Fruit fly (Drosophila melanogaster) whole organism, embryonic: Measurements from ENCODE around the gene CG17224.

Experiments used
- Aef1 ChIP-seq: fragments of 200-800 bp; sonication (Bioruptor generic); IDR thresholded peaks from 3 replicates; pipeline ENCODE4 v1.3.6; 2022; ENCODE audit warnings: missing biosample characterization, missing genetic modification characterization
- BtbVII ChIP-seq: fragments of 200-800 bp; sonication (Bioruptor generic); optimal IDR thresholded peaks from 3 replicates; lab custom pipeline; 2017; ENCODE audit warnings: missing biosample characterization, mild to moderate bottlenecking, missing genetic modification characterization
- CG12104 ChIP-seq: fragments of 200-800 bp; sonication (Bioruptor generic); optimal IDR thresholded peaks from 3 replicates; lab custom pipeline; 2016; ENCODE audit warnings: missing biosample characterization, missing genetic modification characterization
- CG12659 ChIP-seq: fragments of 200-800 bp; sonication (Bioruptor generic); optimal IDR thresholded peaks from 3 replicates; lab custom pipeline; 2017; ENCODE audit warnings: mild to moderate bottlenecking, missing biosample characterization, missing genetic modification reagents, missing genetic modification characterization
- CG13424 ChIP-seq: fragments of 200-800 bp; sonication (Bioruptor generic); optimal IDR thresholded peaks from 2 replicates; lab custom pipeline; 2019; ENCODE audit warnings: missing biosample characterization, mild to moderate bottlenecking, missing genetic modification characterization, moderate library complexity
- CG15479 ChIP-seq: fragments of 200-800 bp; sonication (Bioruptor generic); optimal IDR thresholded peaks from 3 replicates; lab custom pipeline; 2019; ENCODE audit warnings: missing biosample characterization, mild to moderate bottlenecking, missing genetic modification characterization, moderate library complexity
- CG15514 ChIP-seq: fragments of 200-800 bp; sonication (Bioruptor generic); optimal IDR thresholded peaks from 3 replicates; lab custom pipeline; 2017; ENCODE audit warnings: missing biosample characterization, missing genetic modification characterization, mild to moderate bottlenecking, moderate library complexity, missing genetic modification reagents
- CG17612 ChIP-seq: fragments of 200-800 bp; sonication (Bioruptor generic); IDR thresholded peaks from 2 replicates; pipeline ENCODE4 v1.3.6; 2022; ENCODE audit warnings: missing biosample characterization, missing genetic modification characterization
- CG18599 ChIP-seq: fragments of 200-800 bp; sonication (Bioruptor generic); optimal IDR thresholded peaks from 3 replicates; lab custom pipeline; 2017; ENCODE audit warnings: missing biosample characterization, missing genetic modification characterization, mild to moderate bottlenecking, moderate library complexity, missing genetic modification reagents
- CG2712 ChIP-seq: fragments of 200-800 bp; optimal IDR thresholded peaks from 3 replicates; lab custom pipeline; 2019; ENCODE audit warnings: missing biosample characterization, mild to moderate bottlenecking, missing genetic modification characterization, moderate library complexity
- CG3838 ChIP-seq: fragments of 200-800 bp; sonication (Bioruptor generic); optimal IDR thresholded peaks from 3 replicates; lab custom pipeline; 2016; ENCODE audit warnings: missing biosample characterization, missing genetic modification characterization
- CG43689 ChIP-seq: fragments of 200-800 bp; sonication (Bioruptor generic); IDR thresholded peaks from 2 replicates; pipeline ENCODE4 v1.3.6; 2022; ENCODE audit warnings: missing biosample characterization, missing genetic modification characterization
- CG4707 ChIP-seq: fragments of 200-800 bp; sonication (Bioruptor generic); optimal IDR thresholded peaks from 2 replicates; lab custom pipeline; 2018; ENCODE audit warnings: missing biosample characterization, mild to moderate bottlenecking, missing genetic modification characterization, moderate library complexity
- CG5953 ChIP-seq: fragments of 200-800 bp; sonication (Bioruptor generic); IDR thresholded peaks from 2 replicates; pipeline ENCODE4 v1.3.6; 2022; ENCODE audit warnings: missing biosample characterization, missing genetic modification characterization
- CG7928 ChIP-seq: fragments of 200-800 bp; sonication (Bioruptor generic); optimal IDR thresholded peaks from 2 replicates; lab custom pipeline; 2017; ENCODE audit warnings: missing biosample characterization, mild to moderate bottlenecking, missing genetic modification characterization
- CG9437 ChIP-seq: fragments of 200-800 bp; sonication (Bioruptor generic); optimal IDR thresholded peaks from 2 replicates; lab custom pipeline; 2018; ENCODE audit warnings: missing biosample characterization, mild to moderate bottlenecking, missing genetic modification characterization
- CG9817 ChIP-seq: fragments of 200-800 bp; sonication (Bioruptor generic); optimal IDR thresholded peaks from 2 replicates; lab custom pipeline; 2018; ENCODE audit warnings: missing biosample characterization, mild to moderate bottlenecking, missing genetic modification characterization, moderate library complexity
- Dip3 ChIP-seq: fragments of 200-800 bp; sonication (Bioruptor generic); optimal IDR thresholded peaks from 3 replicates; lab custom pipeline; 2016; ENCODE audit warnings: missing biosample characterization, missing genetic modification characterization
- H15 ChIP-seq: fragments of 200-800 bp; sonication (Bioruptor generic); IDR thresholded peaks from 3 replicates; pipeline ENCODE4 v1.3.6; 2022; ENCODE audit warnings: missing biosample characterization, missing genetic modification characterization
- Hmx ChIP-seq: fragments of 200-800 bp; sonication (Bioruptor generic); optimal IDR thresholded peaks from 2 replicates; lab custom pipeline; 2016; ENCODE audit warnings: missing biosample characterization, missing genetic modification characterization
- MBD-R2 ChIP-seq: fragments of 200-800 bp; sonication (Bioruptor generic); IDR thresholded peaks from 2 replicates; pipeline ENCODE4 v1.3.6; 2022; ENCODE audit warnings: missing biosample characterization, missing genetic modification characterization
- NC2α ChIP-seq: fragments of 200-800 bp; sonication (Bioruptor generic); optimal IDR thresholded peaks from 2 replicates; lab custom pipeline; 2016; ENCODE audit warnings: missing biosample characterization, missing genetic modification characterization
- NK7.1 ChIP-seq: fragments of 200-800 bp; sonication (Bioruptor generic); optimal IDR thresholded peaks from 3 replicates; lab custom pipeline; 2016; ENCODE audit warnings: missing biosample characterization, missing genetic modification characterization
- Nf-YB ChIP-seq: fragments of 200-800 bp; sonication (Bioruptor generic); optimal IDR thresholded peaks from 3 replicates; lab custom pipeline; 2019; ENCODE audit warnings: missing biosample characterization, mild to moderate bottlenecking, missing genetic modification characterization, moderate library complexity
- Nf-YC ChIP-seq: fragments of 200-800 bp; optimal IDR thresholded peaks from 3 replicates; lab custom pipeline; 2019; ENCODE audit warnings: missing biosample characterization, mild to moderate bottlenecking, missing genetic modification characterization, moderate library complexity
- Side ChIP-seq: fragments of 200-800 bp; sonication (Bioruptor generic); optimal IDR thresholded peaks from 2 replicates; lab custom pipeline; 2016; ENCODE audit warnings: missing biosample characterization, missing genetic modification characterization
- Sin3A ChIP-seq: fragments of >200 bp; optimal IDR thresholded peaks from 2 replicates; lab custom pipeline; 2018
- Taf1 ChIP-seq: fragments of 200-800 bp; sonication (Bioruptor generic); IDR thresholded peaks from 2 replicates; pipeline ENCODE4 v1.3.6; 2022; ENCODE audit warnings: missing biosample characterization, missing genetic modification characterization
- Trl ChIP-seq, 3 experiments: fragments of >200 bp in 2 of 3; fragments of 200-800 bp in 1 of 3; sonication (Bioruptor generic) in 1 of 3; optimal IDR thresholded peaks; 2 replicates in 1 of 3; 3 replicates in 2 of 3; lab custom pipeline; 2016 to 2017; ENCODE audit warnings: missing biosample characterization in 1 of 3, missing genetic modification characterization in 1 of 3
- al ChIP-seq: fragments of 200-800 bp; sonication (Bioruptor generic); IDR thresholded peaks from 2 replicates; pipeline ENCODE4 v1.3.6; 2022; ENCODE audit warnings: missing biosample characterization, missing genetic modification characterization
- dm ChIP-seq: fragments of 200-800 bp; sonication (Bioruptor generic); optimal IDR thresholded peaks from 3 replicates; lab custom pipeline; 2016; ENCODE audit warnings: missing biosample characterization, missing genetic modification characterization
- dpn ChIP-seq, 2 experiments: fragments of 200-800 bp; sonication (Bioruptor generic); optimal IDR thresholded peaks; 3 replicates each; lab custom pipeline; 2016; ENCODE audit warnings: missing biosample characterization in 2 of 2, missing genetic modification characterization in 2 of 2
- fd96Cb ChIP-seq: fragments of 200-800 bp; sonication (Bioruptor generic); optimal IDR thresholded peaks from 2 replicates; lab custom pipeline; 2018; ENCODE audit warnings: missing biosample characterization, mild to moderate bottlenecking, missing genetic modification characterization, moderate library complexity
- kni ChIP-seq: fragments of 200-800 bp; sonication (Bioruptor generic); optimal IDR thresholded peaks from 3 replicates; lab custom pipeline; 2017; ENCODE audit warnings: mild to moderate bottlenecking, missing biosample characterization, missing genetic modification reagents, missing genetic modification characterization
- nmo ChIP-seq: fragments of 200-800 bp; sonication (Bioruptor generic); optimal IDR thresholded peaks from 2 replicates; lab custom pipeline; 2018; ENCODE audit warnings: missing biosample characterization, mild to moderate bottlenecking, missing genetic modification characterization, moderate library complexity
- p53 ChIP-seq: fragments of 200-800 bp; sonication (Bioruptor generic); optimal IDR thresholded peaks from 2 replicates; lab custom pipeline; 2016; ENCODE audit warnings: missing biosample characterization, missing genetic modification characterization
- pzg ChIP-seq: fragments of 200-800 bp; sonication (Bioruptor generic); optimal IDR thresholded peaks from 3 replicates; lab custom pipeline; 2018; ENCODE audit warnings: missing biosample characterization, mild to moderate bottlenecking, missing genetic modification characterization, moderate library complexity
- sens ChIP-seq: fragments of 200-800 bp; sonication (Bioruptor generic); peaks from one replicate; lab custom pipeline; 2016; ENCODE audit warnings: missing biosample characterization, missing genetic modification characterization
- slbo ChIP-seq: fragments of 200-800 bp; sonication (Bioruptor generic); IDR thresholded peaks from 2 replicates; pipeline ENCODE4 v1.3.6; 2022; ENCODE audit warnings: missing biosample characterization, missing genetic modification characterization
- slou ChIP-seq: fragments of 200-800 bp; sonication (Bioruptor generic); optimal IDR thresholded peaks from 3 replicates; lab custom pipeline; 2016; ENCODE audit warnings: missing biosample characterization, missing genetic modification characterization
- sna ChIP-seq: fragments of 200-800 bp; sonication (Bioruptor generic); IDR thresholded peaks from 2 replicates; pipeline ENCODE4 v1.3.6; 2022; ENCODE audit warnings: missing biosample characterization, missing genetic modification characterization; ENCODE audit not compliant: partially characterized antibody
- sqz ChIP-seq: fragments of 200-800 bp; sonication (Bioruptor generic); optimal IDR thresholded peaks from 3 replicates; lab custom pipeline; 2018; ENCODE audit warnings: missing biosample characterization, mild to moderate bottlenecking, missing genetic modification characterization
- sug ChIP-seq: fragments of 200-800 bp; optimal IDR thresholded peaks from 2 replicates; lab custom pipeline; 2019; ENCODE audit warnings: missing biosample characterization, mild to moderate bottlenecking, missing genetic modification characterization, moderate library complexity
- tap ChIP-seq: fragments of 200-800 bp; optimal IDR thresholded peaks from 3 replicates; lab custom pipeline; 2019; ENCODE audit warnings: missing biosample characterization, mild to moderate bottlenecking, missing genetic modification characterization, moderate library complexity
- trem ChIP-seq: fragments of 200-800 bp; optimal IDR thresholded peaks from 3 replicates; lab custom pipeline; 2019; ENCODE audit warnings: missing biosample characterization, mild to moderate bottlenecking, missing genetic modification characterization, moderate library complexity
- vfl ChIP-seq: fragments of 200-800 bp; sonication (Bioruptor generic); optimal IDR thresholded peaks from 2 replicates; lab custom pipeline; 2016; ENCODE audit warnings: missing biosample characterization, missing genetic modification characterization
- wek ChIP-seq: fragments of 200-800 bp; sonication (Bioruptor generic); optimal IDR thresholded peaks from 3 replicates; lab custom pipeline; 2018; ENCODE audit warnings: missing biosample characterization, mild to moderate bottlenecking, missing genetic modification characterization, moderate library complexity
- zen2 ChIP-seq: fragments of 200-800 bp; sonication (Bioruptor generic); IDR thresholded peaks from 3 replicates; pipeline ENCODE4 v1.3.6; 2022; ENCODE audit warnings: missing biosample characterization, missing genetic modification characterization; ENCODE audit not compliant: partially characterized antibody
- zfh1 ChIP-seq: fragments of 200-800 bp; sonication (Bioruptor generic); IDR thresholded peaks from 3 replicates; pipeline ENCODE4 v1.3.6; 2022; ENCODE audit warnings: missing biosample characterization, missing genetic modification characterization

CG17224 gene

DNA sequence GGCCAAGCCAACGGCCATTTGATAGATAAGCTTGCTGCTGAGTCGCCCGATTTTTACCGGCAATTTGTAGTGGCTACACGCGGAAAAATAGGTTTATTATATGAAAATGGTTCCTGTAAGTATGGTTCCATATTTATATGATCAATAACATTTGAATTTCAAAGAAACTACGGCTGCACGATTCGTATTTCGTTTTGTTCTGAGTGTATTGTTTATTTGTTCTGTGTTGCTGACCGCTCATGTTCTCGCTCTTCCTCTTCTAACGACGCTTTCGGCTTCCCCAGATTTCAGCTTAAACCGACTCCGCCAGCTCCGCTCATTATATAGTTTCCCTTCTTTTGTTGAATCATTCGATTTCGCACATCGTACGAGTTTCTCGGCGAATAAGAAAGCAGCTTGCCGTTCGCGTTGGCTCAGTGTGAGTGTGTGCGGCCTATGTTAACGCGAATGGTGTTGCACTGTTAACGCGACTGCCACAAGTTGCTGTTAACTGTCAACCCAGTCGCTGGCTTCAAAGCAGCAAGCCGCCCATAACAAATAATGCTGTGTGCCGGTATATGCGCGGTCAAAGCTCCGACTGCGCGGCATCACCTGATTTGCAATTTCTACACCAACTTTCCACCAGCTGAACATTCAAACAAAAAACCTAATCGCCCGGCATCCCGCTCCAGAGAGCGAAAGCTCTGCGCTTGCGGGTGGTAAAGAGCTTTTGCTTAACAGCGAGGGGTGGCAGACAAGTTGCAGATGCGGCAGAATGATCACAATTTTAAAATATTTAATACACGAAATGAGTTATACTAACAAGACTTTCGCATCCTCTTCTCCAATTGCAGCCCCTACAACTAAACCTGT is 40.9 kb upstream of the CG17224 start (continued):
- TF ChIP-seq zen2 (GFP tag; lab: Robert Waterston, UW) (no peak), sug (tag; lab: Kevin White, UChicago) (peak; percentile 61), Side (no peak), CG5953 (no peak), CG4707 (GFP tag; lab: Kevin White, UChicago) (no peak), zfh1 (peak; percentile 44; the same call in 1 of the 3 replicates), tap (tag; lab: Kevin White, UChicago) (no peak), Trl (optimal IDR thresholded peaks at IDR 0.05; lab: Kevin White, UChicago) (peak; percentile 27 to 32), Trl (GFP tag; optimal IDR thresholded peaks at IDR 0.05; lab: Kevin White, UChicago) (no peak), CG18599 (GFP tag; lab: Kevin White, UChicago) (peak; percentile 51), kni (GFP tag; lab: Kevin White, UChicago) (no peak), sna (GFP tag; lab: Robert Waterston, UW) (no peak), Taf1 (GFP tag; lab: Robert Waterston, UW) (peak; percentile 50), al (peak; percentile 58), slbo (GFP tag; lab: Robert Waterston, UW) (peak; percentile 76), slou (GFP tag; lab: Kevin White, UChicago) (no peak), CG12659 (GFP tag; lab: Kevin White, UChicago) (peak; percentile 45), CG3838 (no peak), CG2712 (no peak), CG9437 (GFP tag; lab: Kevin White, UChicago) (peak; percentile 17), p53 (GFP tag; lab: Kevin White, UChicago) (no peak), Hmx (GFP tag; lab: Kevin White, UChicago) (no peak), dpn (GFP tag; optimal IDR thresholded peaks at IDR 0.05; lab: Kevin White, UChicago) (peak in 1 of 2 experiments; percentile 23), CG13424 (no peak), CG12104 (GFP tag; lab: Kevin White, UChicago) (no peak), CG15514 (GFP tag; lab: Kevin White, UChicago) (peak; percentile 21), CG43689 (GFP tag; lab: Robert Waterston, UW) (no peak), NC2α (GFP tag; lab: Kevin White, UChicago) (no peak), Nf-YB (GFP tag; lab: Kevin White, UChicago) (no peak), Aef1 (GFP tag; lab: Robert Waterston, UW) (peak; percentile 46; the same call in 2 of the 3 replicates), Dip3 (GFP tag; lab: Kevin White, UChicago) (peak; percentile 69), vfl (GFP tag; lab: Kevin White, UChicago) (peak; percentile 40), Sin3A (lab: Kevin White, UChicago) (no peak), sqz (GFP tag; lab: Kevin White, UChicago) (no peak), dm (no peak), nmo (GFP tag; lab: Kevin White, UChicago) (no peak), CG15479 (GFP tag; lab: Kevin White, UChicago) (no peak), wek (no peak), H15 (no peak; the same call in 2 of the 3 replicates), NK7.1 (GFP tag; lab: Kevin White, UChicago) (no peak), CG9817 (peak; percentile 29), CG7928 (GFP tag; lab: Kevin White, UChicago) (no peak), sens (GFP tag; lab: Kevin White, UChicago) (peak; percentile 15), trem (tag; lab: Kevin White, UChicago) (no peak), fd96Cb (tag; lab: Kevin White, UChicago) (no peak), pzg (GFP tag; lab: Kevin White, UChicago) (no peak), Nf-YC (tag; lab: Kevin White, UChicago) (no peak), CG17612 (no peak), MBD-R2 (GFP tag; lab: Robert Waterston, UW) (peak; percentile 7; the same call in 1 of the 2 replicates), BtbVII (GFP tag; lab: Kevin White, UChicago) (peak; percentile 12)
